Worm (Caenorhabditis elegans) whole organism, young adult: Measurements from ENCODE around the gene oac-23.
A peak's percentile ranks its signal among the peaks of the same experiment; 100 is the strongest.

Experiments
- B0019.2 ChIP-seq: fragments of 200-800 bp; sonication (Bioruptor generic); conservative IDR thresholded peaks from 2 replicates; pipeline ENCODE4 v1.3.6; 2022; ENCODE audit warnings: missing genetic modification reagents, missing genetic modification characterization, missing compliant biosample characterization
- C06A6.2 ChIP-seq: fragments of 200-800 bp; sonication (Bioruptor generic); conservative IDR thresholded peaks from 2 replicates; pipeline ENCODE4 v1.3.6; 2022; ENCODE audit warnings: missing genetic modification characterization, missing compliant biosample characterization
- F22D6.2 ChIP-seq: sonication (generic microtip); optimal IDR thresholded peaks from 2 replicates; lab custom pipeline; 2016; ENCODE audit warnings: mild to moderate bottlenecking, missing genetic modification characterization, missing compliant biosample characterization
- F33H1.4 ChIP-seq: fragments of 200-800 bp; sonication (Bioruptor generic); IDR thresholded peaks from 2 replicates; pipeline ENCODE4 v1.3.6; 2022; ENCODE audit warnings: missing genetic modification reagents, missing genetic modification characterization, missing compliant biosample characterization
- F52B5.7 ChIP-seq: sonication (generic microtip); optimal IDR thresholded peaks from 2 replicates; lab custom pipeline; 2016; ENCODE audit warnings: mild to moderate bottlenecking, missing genetic modification characterization, missing compliant biosample characterization
- F55B11.4 ChIP-seq: sonication (generic microtip); optimal IDR thresholded peaks from 2 replicates; lab custom pipeline; 2016; ENCODE audit warnings: missing compliant biosample characterization, missing genetic modification characterization, borderline replicate concordance; ENCODE audit not compliant: insufficient read depth
- K12H6.12 ChIP-seq: fragments of 200-800 bp; sonication (Bioruptor generic); optimal IDR thresholded peaks from 2 replicates; lab custom pipeline; 2018; ENCODE audit warnings: mild to moderate bottlenecking, missing genetic modification characterization, missing compliant biosample characterization
- T07F8.4 ChIP-seq: sonication (generic microtip); optimal IDR thresholded peaks from 2 replicates; lab custom pipeline; 2016; ENCODE audit warnings: mild to moderate bottlenecking, missing genetic modification characterization, moderate library complexity, missing compliant biosample characterization
- Y56A3A.18 ChIP-seq: fragments of 200-800 bp; sonication (Bioruptor generic); IDR thresholded peaks from 2 replicates; pipeline ENCODE4 v1.3.6; 2022; ENCODE audit warnings: missing genetic modification reagents, missing genetic modification characterization, missing compliant biosample characterization
- Y79H2A.3 ChIP-seq: fragments of 200-800 bp; sonication (Bioruptor generic); conservative IDR thresholded peaks from 2 replicates; pipeline ENCODE4 v1.3.6; 2022; ENCODE audit warnings: missing genetic modification reagents, missing genetic modification characterization, missing compliant biosample characterization
- ama-1 ChIP-seq, 3 experiments: fragments of 150-350 bp in 1 of 3; sonication (generic microtip) in 2 of 3; optimal IDR thresholded peaks; 2 replicates each; lab custom pipeline; 2014 to 2018; ENCODE audit warnings: missing biosample characterization in 2 of 3, missing genetic modification characterization in 2 of 3, missing genetic modification reagents in 2 of 3
- athp-1 ChIP-seq: sonication (generic microtip); optimal IDR thresholded peaks from 2 replicates; lab custom pipeline; 2017; ENCODE audit warnings: mild to moderate bottlenecking, missing genetic modification characterization, missing compliant biosample characterization
- attf-5 ChIP-seq: fragments of 200-800 bp; sonication (Bioruptor generic); optimal IDR thresholded peaks from 2 replicates; lab custom pipeline; 2018; ENCODE audit warnings: mild to moderate bottlenecking, missing genetic modification characterization, missing compliant biosample characterization
- attf-6 ChIP-seq: fragments of 200-800 bp; sonication (Bioruptor generic); IDR thresholded peaks from 2 replicates; pipeline ENCODE4 v1.3.6; 2022; ENCODE audit warnings: missing genetic modification reagents, missing genetic modification characterization, missing compliant biosample characterization
- bed-2 ChIP-seq: fragments of 200-800 bp; sonication (Bioruptor generic); IDR thresholded peaks from 2 replicates; pipeline ENCODE4 v1.3.6; 2022; ENCODE audit warnings: missing genetic modification reagents, missing genetic modification characterization, missing compliant biosample characterization
- cebp-2 ChIP-seq: fragments of 200-800 bp; sonication (Bioruptor generic); IDR thresholded peaks from 2 replicates; pipeline ENCODE4 v1.3.6; 2022; ENCODE audit warnings: missing genetic modification characterization, missing compliant biosample characterization
- ceh-40 ChIP-seq: fragments of 200-800 bp; sonication (Bioruptor generic); IDR thresholded peaks from 2 replicates; pipeline ENCODE4 v1.3.6; 2022; ENCODE audit warnings: missing genetic modification characterization, missing compliant biosample characterization
- dox-1 ChIP-seq: fragments of 200-800 bp; sonication (Bioruptor generic); IDR thresholded peaks from 2 replicates; pipeline ENCODE4 v1.3.6; 2022; ENCODE audit warnings: missing genetic modification reagents, missing genetic modification characterization, missing compliant biosample characterization
- egrh-3 ChIP-seq: fragments of 200-800 bp; sonication (Bioruptor generic); IDR thresholded peaks from 2 replicates; pipeline ENCODE4 v1.3.6; 2022; ENCODE audit warnings: missing genetic modification reagents, missing genetic modification characterization, missing compliant biosample characterization
- gei-17 ChIP-seq: fragments of 200-800 bp; sonication (Bioruptor generic); optimal IDR thresholded peaks from 2 replicates; lab custom pipeline; 2018; ENCODE audit warnings: mild to moderate bottlenecking, missing genetic modification characterization, missing compliant biosample characterization
- hlh-26 ChIP-seq: fragments of 200-800 bp; sonication (Bioruptor generic); conservative IDR thresholded peaks from 2 replicates; pipeline ENCODE4 v1.3.6; 2022; ENCODE audit warnings: missing genetic modification reagents, missing genetic modification characterization, missing compliant biosample characterization
- hmg-1.2 ChIP-seq: fragments of 200-800 bp; sonication (Bioruptor generic); IDR thresholded peaks from 2 replicates; pipeline ENCODE4 v1.3.6; 2022; ENCODE audit warnings: missing genetic modification reagents, missing genetic modification characterization, missing compliant biosample characterization
- hsf-1 ChIP-seq: fragments of 200-800 bp; sonication (Bioruptor generic); IDR thresholded peaks from 2 replicates; pipeline ENCODE4 v1.3.6; 2022; ENCODE audit warnings: missing genetic modification reagents, missing genetic modification characterization, missing compliant biosample characterization
- lin-35 ChIP-seq, 3 experiments: fragments of 150-350 bp in 2 of 3; sonication (generic microtip) in 1 of 3; optimal IDR thresholded peaks; 2 replicates each; lab custom pipeline; 2014 to 2018; ENCODE audit warnings: missing biosample characterization in 3 of 3, missing genetic modification characterization in 3 of 3, missing genetic modification reagents in 3 of 3
- lir-1 ChIP-seq: fragments of 200-800 bp; sonication (Bioruptor generic); conservative IDR thresholded peaks from 2 replicates; pipeline ENCODE4 v1.3.6; 2022; ENCODE audit warnings: missing genetic modification reagents, missing genetic modification characterization, missing compliant biosample characterization
- lsl-1 ChIP-seq: fragments of 200-800 bp; sonication (Bioruptor generic); optimal IDR thresholded peaks from 2 replicates; lab custom pipeline; 2018; ENCODE audit warnings: mild to moderate bottlenecking, missing genetic modification characterization, moderate library complexity, missing compliant biosample characterization
- madf-3 ChIP-seq: fragments of 200-800 bp; sonication (Bioruptor generic); IDR thresholded peaks from 2 replicates; pipeline ENCODE4 v1.3.6; 2022; ENCODE audit warnings: missing genetic modification reagents, missing genetic modification characterization, missing compliant biosample characterization
- mes-4 ChIP-seq: sonication (generic microtip); optimal IDR thresholded peaks from 2 replicates; lab custom pipeline; 2016; ENCODE audit warnings: missing genotype, missing genetic modification characterization, missing compliant biosample characterization
- nfya-1 ChIP-seq: sonication (generic microtip); optimal IDR thresholded peaks from 2 replicates; lab custom pipeline; 2017; ENCODE audit warnings: antibody characterized with exemption, missing compliant biosample characterization, missing genetic modification characterization, borderline replicate concordance; ENCODE audit not compliant: insufficient read depth
- nhr-90 ChIP-seq: sonication (generic microtip); optimal IDR thresholded peaks from 2 replicates; lab custom pipeline; 2016; ENCODE audit warnings: missing genotype, mild to moderate bottlenecking, missing genetic modification characterization, missing compliant biosample characterization
- pbrm-1 ChIP-seq: fragments of 200-800 bp; sonication (Bioruptor generic); IDR thresholded peaks from 2 replicates; pipeline ENCODE4 v1.3.6; 2022; ENCODE audit warnings: missing genetic modification reagents, missing genetic modification characterization, missing compliant biosample characterization
- sdz-38 ChIP-seq: sonication (generic microtip); optimal IDR thresholded peaks from 2 replicates; lab custom pipeline; 2016; ENCODE audit warnings: missing genotype, missing genetic modification characterization, missing compliant biosample characterization
- snpc-1.1 ChIP-seq: sonication (generic microtip); optimal IDR thresholded peaks from 2 replicates; lab custom pipeline; 2017; ENCODE audit warnings: missing genetic modification characterization, mild to moderate bottlenecking, missing compliant biosample characterization, antibody characterized with exemption, moderate library complexity, missing genotype, missing genetic modification reagents; ENCODE audit not compliant: insufficient read depth
- snpc-3.4 ChIP-seq: sonication (generic microtip); optimal IDR thresholded peaks from 2 replicates; lab custom pipeline; 2017; ENCODE audit warnings: missing genetic modification characterization, mild to moderate bottlenecking, missing compliant biosample characterization, antibody characterized with exemption, moderate library complexity, missing genotype, missing genetic modification reagents
- snpc-4 ChIP-seq, 5 experiments: fragments of 150-350 bp in 1 of 5; sonication (generic microtip) in 4 of 5; optimal IDR thresholded peaks; 2 replicates each; lab custom pipeline; 2014 to 2018; ENCODE audit warnings: missing genetic modification characterization in 5 of 5, missing biosample characterization in 3 of 5, antibody characterized with exemption in 2 of 5, mild to moderate bottlenecking in 2 of 5, missing compliant biosample characterization in 2 of 5, missing genotype in 2 of 5, moderate library complexity in 2 of 5, missing genetic modification reagents in 1 of 5
- somi-1 ChIP-seq: fragments of 200-800 bp; sonication (Bioruptor generic); optimal IDR thresholded peaks from 2 replicates; lab custom pipeline; 2018; ENCODE audit warnings: mild to moderate bottlenecking, missing genetic modification characterization, missing compliant biosample characterization
- tbx-9 ChIP-seq: sonication (generic microtip); optimal IDR thresholded peaks from 2 replicates; lab custom pipeline; 2016; ENCODE audit warnings: borderline replicate concordance, missing genetic modification characterization, inconsistent platforms, missing compliant biosample characterization
- unc-130 ChIP-seq: sonication (generic microtip); optimal IDR thresholded peaks from 2 replicates; lab custom pipeline; 2016; ENCODE audit warnings: missing genetic modification reagents, missing genetic modification characterization, missing compliant biosample characterization
- zfh-2 ChIP-seq: fragments of 200-800 bp; sonication (Bioruptor generic); conservative IDR thresholded peaks from 2 replicates; pipeline ENCODE4 v1.3.6; 2022; ENCODE audit warnings: missing genetic modification reagents, missing genetic modification characterization, missing compliant biosample characterization
- ztf-22 ChIP-seq: fragments of 200-800 bp; sonication (Bioruptor generic); optimal IDR thresholded peaks from 2 replicates; lab custom pipeline; 2018; ENCODE audit warnings: mild to moderate bottlenecking, missing genetic modification characterization, moderate library complexity, missing compliant biosample characterization
- ztf-25 ChIP-seq: fragments of 200-800 bp; sonication (Bioruptor generic); IDR thresholded peaks from 2 replicates; pipeline ENCODE4 v1.3.6; 2022; ENCODE audit warnings: missing genetic modification reagents, missing genetic modification characterization, missing compliant biosample characterization
- ztf-26 ChIP-seq: sonication (generic microtip); optimal IDR thresholded peaks from 2 replicates; lab custom pipeline; 2017; ENCODE audit warnings: missing genetic modification characterization, missing compliant biosample characterization
- ztf-3 ChIP-seq: fragments of 200-800 bp; sonication (Bioruptor generic); optimal IDR thresholded peaks from 2 replicates; lab custom pipeline; 2018; ENCODE audit warnings: mild to moderate bottlenecking, missing genetic modification characterization, missing compliant biosample characterization

oac-23 gene

DNA sequence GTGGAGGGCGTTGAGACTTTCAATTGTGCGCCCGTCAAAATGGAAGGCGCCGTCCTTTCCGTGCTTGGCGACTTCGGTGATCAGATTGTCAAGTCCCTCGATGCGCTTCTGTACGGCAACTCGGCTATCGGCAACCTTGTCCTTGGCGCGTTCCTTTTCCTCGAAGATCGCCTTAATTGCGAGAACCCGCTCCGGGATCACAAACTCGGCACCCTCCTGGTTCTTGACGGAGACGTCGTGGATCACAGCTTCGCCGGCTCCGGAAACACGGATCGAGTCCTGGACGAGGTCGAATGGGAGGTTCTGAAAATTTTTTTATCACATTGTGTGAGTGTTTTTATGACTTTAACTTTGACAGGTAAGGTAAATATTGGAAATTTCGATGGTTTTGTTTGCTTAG, 8.0 kb upstream of the oac-23 start:
- TF ChIP-seq snpc-1.1 (tag; lab: Kevin White, UChicago) (no peak), athp-1 (tag; lab: Kevin White, UChicago) (no peak), hmg-1.2 (GFP tag; lab: Robert Waterston, UW) (no peak), cebp-2 (no peak), madf-3 (GFP tag; lab: Robert Waterston, UW) (no peak), F33H1.4 (GFP tag; lab: Robert Waterston, UW) (no peak), hsf-1 (no peak), tbx-9 (tag; lab: Kevin White, UChicago) (no peak), nhr-90 (tag; lab: Kevin White, UChicago) (no peak), lin-35 (GFP tag; optimal IDR thresholded peaks at IDR 0.05; lab: Kevin White, UChicago) (peak in 1 of 3 experiments; percentile 25), bed-2 (GFP tag; lab: Robert Waterston, UW) (no peak), zfh-2 (GFP tag; lab: Robert Waterston, UW) (peak; percentile 50), ama-1 (optimal IDR thresholded peaks at IDR 0.05; lab: Kevin White, UChicago) (no peak), ama-1 (GFP tag; optimal IDR thresholded peaks at IDR 0.05; lab: Kevin White, UChicago) (no peak), F55B11.4 (tag; lab: Kevin White, UChicago) (no peak), somi-1 (GFP tag; lab: Kevin White, UChicago) (no peak)

DNA sequence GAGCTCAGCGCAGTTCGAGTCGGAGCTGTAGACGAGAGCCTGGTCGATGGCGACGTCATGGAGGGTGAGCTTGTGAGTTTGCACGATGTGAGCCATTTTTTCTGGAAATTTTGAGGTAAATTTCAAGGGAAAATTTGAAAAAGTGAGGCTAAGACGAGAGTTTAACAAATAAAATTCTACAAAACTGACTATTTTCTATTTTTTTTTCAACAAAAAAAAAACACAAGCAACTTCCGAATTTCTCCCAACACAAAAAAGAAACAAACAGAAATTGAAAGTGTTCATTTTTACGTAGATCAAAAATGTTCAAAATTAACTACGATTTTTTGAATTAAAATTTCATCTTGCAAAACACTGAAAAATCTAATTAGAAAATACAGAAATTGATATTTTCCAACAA, 7.5 kb upstream of the oac-23 start, which contains the start of gene F37C4.5:
TSS of gene F37C4.5 (minus strand) at position 101 of the 400 bp plus-strand sequence.
- TF ChIP-seq egrh-3 (GFP tag; lab: Robert Waterston, UW) (no peak), ztf-26 (tag; lab: Kevin White, UChicago) (no peak), unc-130 (no peak), ceh-40 (GFP tag; lab: Robert Waterston, UW) (no peak), B0019.2 (GFP tag; lab: Robert Waterston, UW) (no peak), gei-17 (GFP tag; lab: Kevin White, UChicago) (no peak), mes-4 (tag; lab: Kevin White, UChicago) (no peak), hlh-26 (GFP tag; lab: Robert Waterston, UW) (no peak), ztf-22 (GFP tag; lab: Kevin White, UChicago) (no peak), lsl-1 (GFP tag; lab: Kevin White, UChicago) (no peak), K12H6.12 (tag; lab: Kevin White, UChicago) (no peak), T07F8.4 (tag; lab: Kevin White, UChicago) (no peak), snpc-4 (GFP tag; optimal IDR thresholded peaks at IDR 0.05; lab: Kevin White, UChicago) (no peak), snpc-4 (tag; optimal IDR thresholded peaks at IDR 0.05; lab: Kevin White, UChicago) (no peak), F52B5.7 (no peak), ztf-3 (GFP tag; lab: Kevin White, UChicago) (no peak), pbrm-1 (GFP tag; lab: Robert Waterston, UW) (no peak)

DNA sequence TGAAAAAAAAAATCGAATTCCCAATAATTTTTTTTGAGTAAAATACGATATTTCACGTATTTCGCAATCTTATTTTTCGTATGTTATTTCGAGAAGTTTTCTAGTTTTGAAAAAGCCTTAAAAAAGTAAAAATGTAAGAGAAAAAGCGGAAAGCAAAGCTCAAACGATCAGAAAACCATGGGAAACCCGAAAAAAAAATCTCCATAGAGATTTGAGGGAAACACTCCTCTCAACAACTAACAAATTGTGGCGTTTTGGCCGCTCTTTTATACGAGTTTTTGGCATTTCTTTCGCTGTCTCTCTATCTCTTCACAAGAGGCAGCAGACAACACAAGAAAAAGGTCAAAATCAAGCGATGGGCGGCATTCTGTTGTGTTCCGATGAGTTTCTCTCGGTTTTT, 6.8 kb upstream of the oac-23 start:
- TF ChIP-seq snpc-4 (GFP tag; optimal IDR thresholded peaks at IDR 0.05; lab: Kevin White, UChicago) (no peak), snpc-4 (tag; optimal IDR thresholded peaks at IDR 0.05; lab: Kevin White, UChicago) (no peak), dox-1 (peak; percentile 46; the same call in 1 of the 2 replicates), snpc-3.4 (tag; lab: Kevin White, UChicago) (no peak), Y79H2A.3 (GFP tag; lab: Robert Waterston, UW) (no peak), C06A6.2 (no peak), sdz-38 (no peak), ama-1 (optimal IDR thresholded peaks at IDR 0.05; lab: Kevin White, UChicago) (peak; percentile 58), ama-1 (GFP tag; optimal IDR thresholded peaks at IDR 0.05; lab: Kevin White, UChicago) (no peak), F52B5.7 (no peak), Y56A3A.18 (GFP tag; lab: Robert Waterston, UW) (no peak), ztf-25 (GFP tag; lab: Robert Waterston, UW) (no peak), attf-6 (GFP tag; lab: Robert Waterston, UW) (no peak), F22D6.2 (tag; lab: Kevin White, UChicago) (no peak), pbrm-1 (GFP tag; lab: Robert Waterston, UW) (no peak), lir-1 (GFP tag; lab: Robert Waterston, UW) (no peak), attf-5 (GFP tag; lab: Kevin White, UChicago) (peak; percentile 29), nfya-1 (tag; lab: Kevin White, UChicago) (no peak), nhr-90 (tag; lab: Kevin White, UChicago) (no peak), tbx-9 (tag; lab: Kevin White, UChicago) (no peak)
